Worm (Caenorhabditis elegans) whole organism, L1 larva: ENCODE data around the gene cnnm-1.

Experiments
- ces-1 ChIP-seq: fragments of 150-350 bp; optimal IDR thresholded peaks from 2 replicates; lab custom pipeline; 2014; ENCODE audit warnings: missing biosample characterization, missing genetic modification reagents, missing genetic modification characterization
- dpl-1 ChIP-seq, 3 experiments: fragments of 150-350 bp in 2 of 3; sonication (generic microtip) in 1 of 3; optimal IDR thresholded peaks; 2 replicates each; lab custom pipeline; 2014 to 2017; ENCODE audit warnings: missing biosample characterization in 3 of 3, missing genetic modification characterization in 3 of 3, missing genetic modification reagents in 3 of 3
- fkh-10 ChIP-seq: sonication (generic microtip); optimal IDR thresholded peaks from 2 replicates; lab custom pipeline; 2017; ENCODE audit warnings: missing biosample characterization, missing genetic modification reagents, missing genetic modification characterization
- lin-39 ChIP-seq: fragments of 150-350 bp; optimal IDR thresholded peaks from 2 replicates; lab custom pipeline; 2014; ENCODE audit warnings: missing biosample characterization, missing genetic modification reagents, missing genetic modification characterization
- lsy-2 ChIP-seq, 2 experiments: fragments of 150-350 bp; optimal IDR thresholded peaks; 2 replicates each; lab custom pipeline; 2014; ENCODE audit warnings: missing biosample characterization in 2 of 2, missing genetic modification characterization in 2 of 2
- nhr-12 ChIP-seq: sonication (generic microtip); optimal IDR thresholded peaks from 2 replicates; lab custom pipeline; 2017; ENCODE audit warnings: missing biosample characterization, missing genetic modification characterization
- nhr-77 ChIP-seq: fragments of 150-350 bp; optimal IDR thresholded peaks from 2 replicates; lab custom pipeline; 2014; ENCODE audit warnings: missing biosample characterization, missing genetic modification characterization
- rnt-1 ChIP-seq: sonication (generic microtip); optimal IDR thresholded peaks from 2 replicates; lab custom pipeline; 2016; ENCODE audit warnings: mild to moderate bottlenecking, missing genetic modification characterization, moderate library complexity, missing compliant biosample characterization
- skn-1 ChIP-seq: fragments of 150-350 bp; optimal IDR thresholded peaks from 2 replicates; lab custom pipeline; 2014; ENCODE audit warnings: missing biosample characterization, missing genetic modification characterization
- snpc-4 ChIP-seq: fragments of 150-350 bp; optimal IDR thresholded peaks from 2 replicates; lab custom pipeline; 2014; ENCODE audit warnings: missing biosample characterization, missing genetic modification characterization
- vab-15 ChIP-seq: sonication (generic microtip); optimal IDR thresholded peaks from 2 replicates; lab custom pipeline; 2017; ENCODE audit warnings: missing genotype, mild to moderate bottlenecking, missing genetic modification characterization, missing compliant biosample characterization

- TF ChIP-seq snpc-4 (tag; lab: Kevin White, UChicago) (no peak), lsy-2 (tag; optimal IDR thresholded peaks at IDR 0.05; lab: Kevin White, UChicago) (no peak), nhr-77 (tag; lab: Kevin White, UChicago) (no peak), ces-1 (GFP tag; lab: Kevin White, UChicago) (no peak), rnt-1 (no peak), dpl-1 (GFP tag; optimal IDR thresholded peaks at IDR 0.05; lab: Kevin White, UChicago) (no peak), skn-1 (no peak), nhr-12 (tag; lab: Kevin White, UChicago) (no peak), vab-15 (no peak), fkh-10 (no peak), lin-39 (tag; lab: Kevin White, UChicago) (no peak)
Observed at ce11 chrIV:17206745-17207144, at the start of gene cnnm-1.
